Worm (Caenorhabditis elegans): ENCODE results near the gene W05H9.2.

DNA sequence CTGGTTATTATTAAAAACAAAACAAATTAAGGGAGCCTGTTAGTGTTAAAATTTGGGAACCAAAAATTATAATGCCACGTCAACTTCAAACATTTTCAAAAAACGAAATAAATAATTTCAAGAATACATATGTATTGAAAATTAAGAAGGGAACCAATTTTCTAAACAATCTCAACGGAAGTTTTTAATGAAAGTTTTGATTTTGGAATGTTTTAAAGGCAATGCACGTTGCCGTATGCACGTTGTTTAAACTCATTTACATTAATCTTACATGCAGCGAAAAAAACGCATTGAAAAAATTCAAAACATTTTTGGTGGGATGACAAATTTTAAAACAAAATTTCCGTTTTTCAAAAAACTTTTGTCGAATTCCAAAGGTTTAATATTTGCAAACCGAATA is 6.9 kb downstream of the W05H9.2 start:
- no peak for TF ChIP-seq lsy-2 (tag; optimal IDR thresholded peaks at IDR 0.05)
- TF ChIP-seq sup-37 (GFP tag; optimal IDR thresholded peaks at IDR 0.05) = no peak
- TF ChIP-seq pqm-1 (tag; optimal IDR thresholded peaks at IDR 0.05) = no peak
- no peak for TF ChIP-seq unc-86 (tag; optimal IDR thresholded peaks at IDR 0.05)
- TF ChIP-seq ets-5 (GFP tag; IDR thresholded peaks at IDR 0.05) = no peak
- no peak for TF ChIP-seq tlp-1 (tag; optimal IDR thresholded peaks at IDR 0.05)
- TF ChIP-seq lin-13 (GFP tag; optimal IDR thresholded peaks at IDR 0.05) = no peak
- TF ChIP-seq alr-1 (tag; optimal IDR thresholded peaks at IDR 0.05; ENCODE audit: borderline replicate concordance) = no peak
- no peak for TF ChIP-seq unc-98 (GFP tag; IDR thresholded peaks at IDR 0.05)

Measured in whole organism, L1 larva.